Fruit fly (Drosophila melanogaster): ENCODE measurements around the gene CG4213.

The CG4213 gene

DNA sequence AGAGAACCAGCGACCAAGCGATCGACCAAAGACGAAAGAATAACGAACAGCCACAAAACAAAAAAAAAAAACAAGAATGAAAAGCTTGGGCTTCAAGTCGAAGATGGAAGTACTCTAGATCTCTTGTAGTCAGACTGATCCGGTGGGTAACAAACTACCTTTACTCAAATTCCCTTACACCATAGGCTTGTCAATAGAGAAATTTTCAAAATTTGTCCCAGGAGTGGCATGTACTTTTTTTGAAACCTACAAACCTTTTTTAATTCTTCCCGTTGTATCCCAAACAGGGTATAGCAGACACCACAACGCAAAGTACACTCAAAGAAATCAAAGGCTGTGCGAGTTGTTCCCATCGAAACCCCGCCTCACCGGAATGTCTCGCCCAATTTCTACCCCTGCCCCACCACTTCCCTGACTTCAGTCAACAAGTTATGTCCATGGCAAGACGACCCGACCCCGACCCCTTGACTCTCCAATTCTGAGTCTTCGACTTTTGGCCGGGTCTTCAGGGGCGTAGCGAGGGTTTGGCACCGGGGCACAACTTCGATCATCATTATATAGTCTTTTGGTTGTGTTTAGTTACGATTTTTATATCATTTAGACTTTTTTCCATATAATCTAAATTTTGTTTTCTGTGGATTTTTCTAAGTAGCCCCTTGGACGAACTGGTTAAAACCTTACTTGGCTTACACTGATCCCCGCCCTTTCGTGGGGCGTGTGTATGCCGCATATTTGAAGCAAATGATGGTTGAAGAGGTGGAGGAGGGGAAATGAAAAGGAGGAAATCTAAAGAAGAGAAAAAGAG lies 27.9 kb upstream of the CG4213 start (continued):
- TF ChIP-seq Lhr (GFP tag; optimal IDR thresholded peaks at IDR 0.05): no peak
- no peak for TF ChIP-seq toy (GFP tag; IDR thresholded peaks at IDR 0.05)
- peak; percentile 55 for TF ChIP-seq CG7839 (tag; optimal IDR thresholded peaks at IDR 0.05)
- no peak for TF ChIP-seq CG18619 (GFP tag; optimal IDR thresholded peaks at IDR 0.05)
- no peak for TF ChIP-seq Lpt (GFP tag; optimal IDR thresholded peaks at IDR 0.05)
- TF ChIP-seq CG43689 (GFP tag; IDR thresholded peaks at IDR 0.05): no peak
- TF ChIP-seq Hmx (GFP tag; optimal IDR thresholded peaks at IDR 0.05): no peak
- TF ChIP-seq CG11247 (GFP tag; IDR thresholded peaks at IDR 0.05): 0 out of 2 replicates have a peak, but pooled peaks have one; percentile 24
- peak; percentile 27 for TF ChIP-seq CG15696 (tag; optimal IDR thresholded peaks at IDR 0.05)
- no peak for TF ChIP-seq CG10565 (GFP tag; optimal IDR thresholded peaks at IDR 0.05)
- no peak for TF ChIP-seq CG9817 (tag; optimal IDR thresholded peaks at IDR 0.05)
- no peak for TF ChIP-seq eve (GFP tag; optimal IDR thresholded peaks at IDR 0.05)
- TF ChIP-seq Gug (GFP tag; IDR thresholded peaks at IDR 0.05): peak; percentile 61
- no peak for TF ChIP-seq ham (GFP tag; IDR thresholded peaks at IDR 0.05)
- peak; percentile 40; the same call in 1 of the 3 replicates for TF ChIP-seq Opbp (GFP tag; IDR thresholded peaks at IDR 0.05; ENCODE audit: partially characterized antibody)
- peak; percentile 60 for TF ChIP-seq Dip3 (GFP tag; optimal IDR thresholded peaks at IDR 0.05)
- TF ChIP-seq CG2875 (GFP tag; optimal IDR thresholded peaks at IDR 0.05): peak; percentile 25
- no peak for TF ChIP-seq scrt (GFP tag; optimal IDR thresholded peaks at IDR 0.05)
- peak; percentile 61; the same call in 1 of the 2 replicates for TF ChIP-seq ranshi (GFP tag; IDR thresholded peaks at IDR 0.05)
- TF ChIP-seq CG5953 (GFP tag; IDR thresholded peaks at IDR 0.05): no peak
- TF ChIP-seq cwo (GFP tag; optimal IDR thresholded peaks at IDR 0.05): no peak
- no peak for TF ChIP-seq Jarid2 (GFP tag; optimal IDR thresholded peaks at IDR 0.05)
- peak; percentile 27 for TF ChIP-seq CG18599 (GFP tag; optimal IDR thresholded peaks at IDR 0.05)
- TF ChIP-seq CG14710 (tag; optimal IDR thresholded peaks at IDR 0.05): peak; percentile 48
- TF ChIP-seq CG6175 (GFP tag; IDR thresholded peaks at IDR 0.05): no peak
- no peak for TF ChIP-seq zen2 (GFP tag; IDR thresholded peaks at IDR 0.05; ENCODE audit: partially characterized antibody)
- TF ChIP-seq Sox102F (GFP tag; optimal IDR thresholded peaks at IDR 0.05): peak; percentile 38
- TF ChIP-seq CG16815 (GFP tag; optimal IDR thresholded peaks at IDR 0.05): peak; percentile 71
- no peak for TF ChIP-seq C15 (GFP tag; IDR thresholded peaks at IDR 0.05)
- no peak for TF ChIP-seq usp (GFP tag; optimal IDR thresholded peaks at IDR 0.05)
- TF ChIP-seq MBD-R2 (GFP tag; IDR thresholded peaks at IDR 0.05): 0 out of 2 replicates have a peak, but pooled peaks have one; percentile 12
- peak; percentile 39 for TF ChIP-seq Camta (GFP tag; optimal IDR thresholded peaks at IDR 0.05)
- TF ChIP-seq otp (GFP tag; IDR thresholded peaks at IDR 0.05): no peak; the same call in 2 of the 3 replicates
- TF ChIP-seq ems (GFP tag; optimal IDR thresholded peaks at IDR 0.05): peak; percentile 38
- peak; percentile 49 for TF ChIP-seq CG15601 (tag; optimal IDR thresholded peaks at IDR 0.05)
- no peak for TF ChIP-seq CG17568 (GFP tag; optimal IDR thresholded peaks at IDR 0.05)
- no peak for TF ChIP-seq Sry-δ (GFP tag; optimal IDR thresholded peaks at IDR 0.05)
- peak; percentile 25; the same call in 1 of the 2 replicates for TF ChIP-seq ssp (GFP tag; IDR thresholded peaks at IDR 0.05)
- TF ChIP-seq CG10979 (tag; optimal IDR thresholded peaks at IDR 0.05): peak; percentile 72
- 0 out of 3 replicates have a peak, but pooled peaks have one; percentile 24 for TF ChIP-seq CG34422 (GFP tag; IDR thresholded peaks at IDR 0.05)
- TF ChIP-seq Spps (tag; optimal IDR thresholded peaks at IDR 0.05): peak; percentile 39
- peak; percentile 59 for TF ChIP-seq Blimp-1 (GFP tag; optimal IDR thresholded peaks at IDR 0.05)
- TF ChIP-seq ab (GFP tag; optimal IDR thresholded peaks at IDR 0.05): peak; percentile 0
- TF ChIP-seq CG2678 (tag; optimal IDR thresholded peaks at IDR 0.05): peak; percentile 66
- TF ChIP-seq CrebB (tag; optimal IDR thresholded peaks at IDR 0.05): no peak
- TF ChIP-seq fd64A (GFP tag; optimal IDR thresholded peaks at IDR 0.05): no peak
- peak; percentile 37 for TF ChIP-seq HLH54F (GFP tag; optimal IDR thresholded peaks at IDR 0.05)
- TF ChIP-seq az2 (GFP tag; optimal IDR thresholded peaks at IDR 0.05): peak; percentile 53
- TF ChIP-seq CG9797 (GFP tag; optimal IDR thresholded peaks at IDR 0.05): no peak

Measured in whole organism, embryonic.